Worm (Caenorhabditis elegans) whole organism, L4 larva: Measurements from ENCODE around the gene tric-1B.2.

Source experiments
- D1046.2 ChIP-seq: fragments of 200-800 bp; sonication (Bioruptor generic); IDR thresholded peaks from 2 replicates; pipeline ENCODE4 v1.3.6; 2022; ENCODE audit warnings: missing genetic modification characterization, missing compliant biosample characterization
- F10B5.3 ChIP-seq: sonication (generic microtip); optimal IDR thresholded peaks from 2 replicates; lab custom pipeline; 2016; ENCODE audit warnings: mild to moderate bottlenecking, missing genetic modification characterization, missing compliant biosample characterization
- R02D3.7 ChIP-seq: fragments of 150-350 bp; sonication (generic microtip); optimal IDR thresholded peaks from 3 replicates; lab custom pipeline; 2014; ENCODE audit warnings: missing biosample characterization, missing genetic modification characterization
- T20F7.1 ChIP-seq: fragments of 200-800 bp; sonication (Bioruptor generic); optimal IDR thresholded peaks from 2 replicates; lab custom pipeline; 2018; ENCODE audit warnings: mild to moderate bottlenecking, missing genetic modification characterization, missing compliant biosample characterization
- Y105C5A.15 ChIP-seq: fragments of 200-800 bp; sonication (Bioruptor generic); IDR thresholded peaks from 2 replicates; pipeline ENCODE4 v1.3.6; 2022; ENCODE audit warnings: missing genetic modification characterization, missing compliant biosample characterization
- ZK337.2 ChIP-seq: fragments of 200-800 bp; sonication (Bioruptor generic); IDR thresholded peaks from 2 replicates; pipeline ENCODE4 v1.3.6; 2022; ENCODE audit warnings: missing genetic modification reagents, missing genetic modification characterization, missing compliant biosample characterization
- arid-1 ChIP-seq: fragments of 200-800 bp; sonication (Bioruptor generic); conservative IDR thresholded peaks from 2 replicates; pipeline ENCODE4 v1.3.6; 2022; ENCODE audit warnings: missing genetic modification reagents, missing genetic modification characterization, missing compliant biosample characterization
- ceh-20 ChIP-seq: fragments of 200-800 bp; sonication (Bioruptor generic); IDR thresholded peaks from 2 replicates; pipeline ENCODE4 v1.3.6; 2022; ENCODE audit warnings: missing genetic modification reagents, missing genetic modification characterization, missing compliant biosample characterization
- ceh-28 ChIP-seq: fragments of 150-350 bp; optimal IDR thresholded peaks from 2 replicates; lab custom pipeline; 2014; ENCODE audit warnings: missing biosample characterization, missing genetic modification reagents, missing genetic modification characterization
- ceh-44 ChIP-seq: fragments of 200-800 bp; sonication (Bioruptor generic); IDR thresholded peaks from 2 replicates; pipeline ENCODE4 v1.3.6; 2022; ENCODE audit warnings: missing genetic modification reagents, missing genetic modification characterization, missing compliant biosample characterization
- cey-2 ChIP-seq: sonication (generic microtip); optimal IDR thresholded peaks from 3 replicates; lab custom pipeline; 2017; ENCODE audit warnings: missing genetic modification characterization, mild to moderate bottlenecking, missing compliant biosample characterization, antibody characterized with exemption, borderline replicate concordance; ENCODE audit not compliant: insufficient read depth
- daf-16 ChIP-seq, 3 experiments: sonication (generic microtip); optimal IDR thresholded peaks; 2 replicates each; lab custom pipeline; 2016 to 2017; ENCODE audit warnings: missing genetic modification characterization in 3 of 3, missing genetic modification reagents in 3 of 3, mild to moderate bottlenecking in 2 of 3, missing compliant biosample characterization in 2 of 3, missing biosample characterization in 1 of 3, moderate library complexity in 1 of 3
- daf-19 ChIP-seq: fragments of 200-800 bp; sonication (Bioruptor generic); conservative IDR thresholded peaks from 2 replicates; pipeline ENCODE4 v1.3.6; 2022; ENCODE audit warnings: missing genetic modification characterization, missing compliant biosample characterization
- daf-8 ChIP-seq: fragments of 200-800 bp; sonication (Bioruptor generic); IDR thresholded peaks from 2 replicates; pipeline ENCODE4 v1.3.6; 2022; ENCODE audit warnings: missing genetic modification characterization, missing compliant biosample characterization
- dmd-6 ChIP-seq: fragments of 200-800 bp; sonication (Bioruptor generic); IDR thresholded peaks from 2 replicates; pipeline ENCODE4 v1.3.6; 2022; ENCODE audit warnings: missing genetic modification reagents, missing genetic modification characterization, missing compliant biosample characterization
- dpl-1 ChIP-seq: fragments of 150-350 bp; optimal IDR thresholded peaks from 2 replicates; lab custom pipeline; 2014; ENCODE audit warnings: missing biosample characterization, missing genetic modification reagents, missing genetic modification characterization
- fkh-10 ChIP-seq: fragments of 150-350 bp; optimal IDR thresholded peaks from 2 replicates; lab custom pipeline; 2014; ENCODE audit warnings: missing biosample characterization, missing genetic modification reagents, missing genetic modification characterization
- gei-8 ChIP-seq: fragments of 200-800 bp; sonication (Bioruptor generic); optimal IDR thresholded peaks from 2 replicates; lab custom pipeline; 2018; ENCODE audit warnings: mild to moderate bottlenecking, missing genetic modification characterization, missing compliant biosample characterization
- hmg-1.1 ChIP-seq: fragments of 200-800 bp; sonication (Bioruptor generic); IDR thresholded peaks from 2 replicates; pipeline ENCODE4 v1.3.6; 2022; ENCODE audit warnings: missing genetic modification reagents, missing genetic modification characterization, missing compliant biosample characterization
- lin-1 ChIP-seq: fragments of 200-800 bp; sonication (Bioruptor generic); IDR thresholded peaks from 2 replicates; pipeline ENCODE4 v1.3.6; 2022; ENCODE audit warnings: missing genetic modification reagents, missing genetic modification characterization, missing compliant biosample characterization
- lin-13 ChIP-seq: fragments of 150-350 bp; optimal IDR thresholded peaks from 2 replicates; lab custom pipeline; 2014; ENCODE audit warnings: missing biosample characterization, missing genetic modification reagents, missing genetic modification characterization
- lin-15B ChIP-seq: fragments of 150-350 bp; sonication (generic microtip); optimal IDR thresholded peaks from 3 replicates; lab custom pipeline; 2014; ENCODE audit warnings: missing biosample characterization, missing genetic modification characterization
- lin-29 ChIP-seq: fragments of 200-800 bp; sonication (Bioruptor generic); IDR thresholded peaks from 2 replicates; pipeline ENCODE4 v1.3.6; 2022; ENCODE audit warnings: missing genetic modification reagents, missing genetic modification characterization, missing compliant biosample characterization
- mes-2 ChIP-seq: sonication (generic microtip); optimal IDR thresholded peaks from 2 replicates; lab custom pipeline; 2016; ENCODE audit warnings: missing genotype, mild to moderate bottlenecking, missing genetic modification characterization, missing compliant biosample characterization; ENCODE audit not compliant: poor library complexity, severe bottlenecking
- nhr-102 ChIP-seq: sonication (generic microtip); optimal IDR thresholded peaks from 2 replicates; lab custom pipeline; 2016; ENCODE audit warnings: mild to moderate bottlenecking, missing genetic modification characterization, moderate library complexity, missing compliant biosample characterization
- nhr-25 ChIP-seq: sonication (generic microtip); optimal IDR thresholded peaks from 2 replicates; lab custom pipeline; 2017; ENCODE audit warnings: missing genetic modification characterization, mild to moderate bottlenecking, missing compliant biosample characterization, antibody characterized with exemption, moderate library complexity, borderline replicate concordance; ENCODE audit not compliant: insufficient read depth
- nhr-41 ChIP-seq: fragments of 200-800 bp; sonication (Bioruptor generic); IDR thresholded peaks from 2 replicates; pipeline ENCODE4 v1.3.6; 2022; ENCODE audit warnings: missing genetic modification reagents, missing genetic modification characterization, missing compliant biosample characterization
- nhr-42 ChIP-seq: fragments of 200-800 bp; sonication (Bioruptor generic); IDR thresholded peaks from 2 replicates; pipeline ENCODE4 v1.3.6; 2022; ENCODE audit warnings: missing genetic modification characterization, missing compliant biosample characterization
- nhr-48 ChIP-seq: sonication (generic microtip); optimal IDR thresholded peaks from 2 replicates; lab custom pipeline; 2016; ENCODE audit warnings: mild to moderate bottlenecking, missing genetic modification characterization, missing compliant biosample characterization
- php-3 ChIP-seq: fragments of 200-800 bp; sonication (Bioruptor generic); IDR thresholded peaks from 2 replicates; pipeline ENCODE4 v1.3.6; 2022; ENCODE audit warnings: missing genetic modification reagents, missing genetic modification characterization, missing compliant biosample characterization
- sdz-12 ChIP-seq: fragments of 200-800 bp; sonication (Bioruptor generic); optimal IDR thresholded peaks from 2 replicates; lab custom pipeline; 2018; ENCODE audit warnings: mild to moderate bottlenecking, missing genetic modification characterization, missing compliant biosample characterization
- set-16 ChIP-seq: fragments of 200-800 bp; sonication (Bioruptor generic); IDR thresholded peaks from 2 replicates; pipeline ENCODE4 v1.3.6; 2022; ENCODE audit warnings: missing genetic modification reagents, missing genetic modification characterization, missing compliant biosample characterization
- snpc-1.2 ChIP-seq: fragments of 200-800 bp; sonication (Bioruptor generic); IDR thresholded peaks from 2 replicates; pipeline ENCODE4 v1.3.6; 2022; ENCODE audit warnings: missing genetic modification reagents, missing genetic modification characterization, missing compliant biosample characterization
- tag-97 ChIP-seq: fragments of 200-800 bp; sonication (Bioruptor generic); IDR thresholded peaks from 2 replicates; pipeline ENCODE4 v1.3.6; 2022; ENCODE audit warnings: missing genetic modification characterization, missing compliant biosample characterization
- tra-1 ChIP-seq: fragments of 200-800 bp; sonication (Bioruptor generic); IDR thresholded peaks from 2 replicates; pipeline ENCODE4 v1.3.6; 2022; ENCODE audit warnings: missing genetic modification reagents, missing genetic modification characterization, missing compliant biosample characterization
- unc-130 ChIP-seq: sonication (generic microtip); optimal IDR thresholded peaks from 2 replicates; lab custom pipeline; 2016; ENCODE audit warnings: missing genetic modification reagents, missing genetic modification characterization, missing compliant biosample characterization
- unc-62 ChIP-seq, 3 experiments: fragments of 150-350 bp in 1 of 3; sonication (generic microtip); optimal IDR thresholded peaks in 2 of 3; peaks in 1 of 3; 1 replicate in 1 of 3; 2 replicates in 2 of 3; lab custom pipeline; 2014 to 2017; ENCODE audit warnings: missing biosample characterization in 3 of 3, missing genetic modification characterization in 3 of 3, missing genetic modification reagents in 3 of 3, missing genotype in 1 of 3
- vab-7 ChIP-seq: fragments of 200-800 bp; sonication (Bioruptor generic); IDR thresholded peaks from 2 replicates; pipeline ENCODE4 v1.3.6; 2022; ENCODE audit warnings: missing genetic modification reagents, missing genetic modification characterization, missing compliant biosample characterization
- zfp-3 ChIP-seq: fragments of 200-800 bp; sonication (Bioruptor generic); conservative IDR thresholded peaks from 2 replicates; pipeline ENCODE4 v1.3.6; 2022; ENCODE audit warnings: missing genetic modification reagents, missing genetic modification characterization, missing compliant biosample characterization

The tric-1B.2 gene

DNA sequence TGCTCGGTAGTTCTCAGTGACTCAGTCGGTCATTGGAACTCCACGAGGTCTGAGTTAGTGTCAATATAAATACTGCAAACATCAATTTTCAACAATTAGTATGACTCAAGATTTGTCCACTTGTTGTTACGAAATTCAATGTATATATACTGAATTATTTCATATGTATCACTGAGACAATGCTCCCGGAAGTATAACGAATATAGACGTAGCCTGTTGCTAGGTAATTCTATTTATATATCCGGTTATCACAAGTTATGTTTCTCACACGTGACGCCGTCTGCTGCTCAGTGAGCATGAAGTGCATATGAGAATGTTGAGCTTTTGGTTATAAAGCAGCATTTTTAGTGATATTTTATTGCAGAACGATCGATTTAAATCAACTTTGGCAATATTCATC is 18.6 kb downstream of the tric-1B.2 start:
- TF ChIP-seq unc-62 (GFP tag; optimal IDR thresholded peaks at IDR 0.05 in 1 of 2; lab: Kevin White, UChicago) (peak in 1 of 2 experiments; percentile 32), unc-62 (tag; optimal IDR thresholded peaks at IDR 0.05; lab: Kevin White, UChicago) (no peak), nhr-41 (GFP tag; lab: Robert Waterston, UW) (no peak), lin-15B (tag; lab: Kevin White, UChicago) (no peak), tag-97 (GFP tag; lab: Robert Waterston, UW) (no peak)
- TF ChIP-seq, all 104 proteins: peak for 1

DNA sequence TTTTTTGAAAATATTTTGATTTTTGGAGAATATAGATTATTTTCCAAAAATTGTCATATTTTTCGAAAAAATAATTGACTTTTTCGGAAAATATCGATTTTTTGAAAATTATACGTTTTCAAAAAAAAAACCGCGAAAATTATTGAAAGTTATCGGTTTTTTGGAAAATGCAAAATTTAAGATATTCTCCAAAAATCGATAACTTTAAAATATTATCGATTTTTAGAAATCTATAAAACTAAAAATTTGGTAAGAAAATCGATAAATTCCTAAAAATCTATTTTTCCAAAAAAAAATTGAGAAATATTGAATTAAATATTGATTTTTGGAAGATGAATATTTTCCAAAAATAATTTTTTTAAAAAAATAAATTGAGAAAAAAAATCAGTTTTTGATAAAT is 22.1 kb downstream of the tric-1B.2 start:
- TF ChIP-seq ceh-28 (tag; lab: Kevin White, UChicago) (peak; percentile 65), dpl-1 (GFP tag; lab: Kevin White, UChicago) (no peak)

DNA sequence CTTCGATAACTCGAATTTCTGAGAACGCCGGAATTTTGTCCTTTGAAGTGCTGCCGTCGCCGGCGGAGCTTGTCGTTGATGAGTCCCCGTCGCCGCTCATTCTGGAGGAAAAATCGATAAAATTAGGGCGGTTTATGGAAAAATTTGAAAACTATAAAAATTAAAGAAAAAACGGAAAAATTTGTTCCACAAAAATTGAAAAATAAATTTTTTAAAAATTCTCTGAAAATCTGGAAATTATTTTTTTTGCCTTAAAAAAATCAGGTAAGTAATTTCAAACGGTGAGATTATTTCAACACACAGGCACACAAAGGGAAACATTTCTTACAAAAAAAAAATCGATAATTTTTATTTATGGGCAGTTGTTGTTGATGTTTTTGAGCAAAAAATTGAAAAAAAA is 22.7 kb downstream of the tric-1B.2 start, which contains the start of gene parn-2:
Gene parn-2 (minus strand): TSS at position 101 of the 400 bp plus-strand sequence.
- TF ChIP-seq lin-13 (GFP tag; lab: Kevin White, UChicago) (no peak), T20F7.1 (no peak), snpc-1.2 (no peak), cey-2 (tag; lab: Kevin White, UChicago) (no peak), daf-8 (GFP tag; lab: Robert Waterston, UW) (no peak), unc-130 (GFP tag; lab: Kevin White, UChicago) (no peak), ZK337.2 (no peak), mes-2 (tag; lab: Kevin White, UChicago) (no peak), F10B5.3 (no peak), php-3 (no peak), ceh-20 (no peak), vab-7 (GFP tag; lab: Robert Waterston, UW) (no peak), lin-1 (GFP tag; lab: Robert Waterston, UW) (no peak)

DNA sequence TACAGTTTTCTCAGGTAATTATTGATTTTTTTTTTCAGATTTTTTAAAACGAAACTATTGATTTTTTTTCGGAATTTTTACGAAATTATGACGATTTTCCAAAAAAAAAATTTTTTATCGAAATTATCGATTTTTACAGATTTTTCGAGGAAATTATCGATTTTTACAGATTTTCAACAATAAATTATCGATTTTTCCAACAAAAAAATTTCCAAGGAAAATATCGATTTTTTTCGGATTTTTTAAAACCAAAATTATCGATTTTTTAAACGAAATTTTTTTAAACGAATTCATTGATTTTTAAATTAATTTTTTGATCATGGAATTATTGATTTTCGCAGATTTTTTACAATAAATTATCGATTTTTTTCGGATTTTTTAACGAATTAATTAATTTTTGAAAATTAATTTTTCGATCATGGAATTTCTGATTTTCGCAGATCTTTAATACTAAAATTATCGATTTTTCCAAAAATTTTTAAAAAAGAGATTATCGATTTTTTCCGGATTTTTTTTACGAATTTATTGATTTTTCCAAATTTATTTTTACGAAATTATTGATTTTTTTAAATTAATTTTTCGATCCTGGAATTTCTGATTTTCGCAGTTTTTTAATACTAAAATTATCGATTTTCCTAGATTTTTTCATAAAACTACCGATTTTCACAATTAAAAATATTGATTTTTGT is 23.5 kb downstream of the tric-1B.2 start:
- no peak for TF ChIP-seq gei-8 (GFP tag; lab: Kevin White, UChicago)
- TF ChIP-seq D1046.2 (GFP tag; lab: Robert Waterston, UW) = no peak
- no peak for TF ChIP-seq hmg-1.1
- TF ChIP-seq fkh-10 (GFP tag; lab: Kevin White, UChicago) = no peak
- TF ChIP-seq ceh-28 (tag; lab: Kevin White, UChicago) = peak; percentile 96
- TF ChIP-seq lin-29 = no peak

DNA sequence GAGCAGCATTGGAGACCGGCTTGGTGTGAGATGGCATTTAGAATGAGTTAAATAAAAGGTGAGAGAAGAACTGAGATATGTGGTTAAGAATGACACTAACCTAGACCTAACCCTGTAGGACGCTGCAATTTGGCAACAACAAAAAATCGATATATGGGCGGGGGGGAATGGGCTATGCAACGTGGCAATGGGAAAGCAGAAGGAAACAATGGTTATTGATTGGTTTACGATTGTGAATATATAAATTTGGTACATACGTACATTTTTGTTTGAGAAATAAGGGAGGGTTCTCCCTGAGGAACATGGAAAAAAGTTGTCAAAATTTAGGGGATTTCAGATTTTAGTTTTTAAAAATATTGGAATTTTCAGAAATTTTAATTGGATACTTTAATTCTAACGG is 30.1 kb downstream of the tric-1B.2 start, which contains the start of gene tag-276:
Gene tag-276 (minus strand): TSS at position 101 of the 400 bp plus-strand sequence.
- no peak for TF ChIP-seq set-16 (GFP tag; lab: Robert Waterston, UW)
- peak; percentile 1 for TF ChIP-seq ceh-28 (tag; lab: Kevin White, UChicago)
- TF ChIP-seq nhr-48 = no peak
- no peak for TF ChIP-seq dpl-1 (GFP tag; lab: Kevin White, UChicago)

DNA sequence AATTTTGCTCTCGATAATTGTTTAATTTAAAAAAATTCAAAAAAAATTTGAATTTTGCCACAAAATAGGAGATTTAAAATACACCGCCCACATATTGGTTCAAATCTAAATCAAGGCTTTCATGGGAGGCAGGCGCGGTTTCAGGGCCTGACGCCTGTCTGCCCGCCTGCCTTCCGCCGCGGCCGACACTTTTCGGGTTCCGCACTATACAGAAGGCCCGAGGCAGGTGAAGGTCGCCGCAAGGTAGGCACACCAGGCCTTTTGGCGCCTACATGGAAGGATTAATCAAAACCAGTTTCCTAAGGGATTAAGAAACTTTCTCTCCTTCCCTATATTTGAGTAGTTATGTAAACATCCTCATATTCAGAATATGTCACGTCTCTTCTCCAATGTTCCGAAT is 36.6 kb downstream of the tric-1B.2 start, which contains the start of gene Y57A10A.24:
Gene Y57A10A.24 (plus strand): TSS at position 396 of the 400 bp plus-strand sequence.
- TF ChIP-seq nhr-102 (tag; lab: Kevin White, UChicago) (no peak), mes-2 (tag; lab: Kevin White, UChicago) (no peak), nhr-42 (GFP tag; lab: Robert Waterston, UW) (no peak), daf-16 (GFP tag; optimal IDR thresholded peaks at IDR 0.05; lab: Kevin White, UChicago) (no peak), daf-16 (tag; optimal IDR thresholded peaks at IDR 0.05; lab: Kevin White, UChicago) (no peak), nhr-25 (tag; lab: Kevin White, UChicago) (no peak), dmd-6 (no peak), R02D3.7 (no peak), vab-7 (GFP tag; lab: Robert Waterston, UW) (no peak), daf-19 (GFP tag; lab: Robert Waterston, UW) (no peak), sdz-12 (peak; percentile 3), zfp-3 (GFP tag; lab: Robert Waterston, UW) (no peak), tra-1 (GFP tag; lab: Robert Waterston, UW) (no peak), arid-1 (GFP tag; lab: Robert Waterston, UW) (0 out of 2 replicates have a peak, but pooled peaks have one; percentile 12), ceh-44 (GFP tag; lab: Robert Waterston, UW) (no peak), Y105C5A.15 (GFP tag; lab: Robert Waterston, UW) (peak; percentile 69; the same call in 1 of the 2 replicates)
